Fruit fly (Drosophila melanogaster): ENCODE measurements around the gene CG2021.

DNA sequence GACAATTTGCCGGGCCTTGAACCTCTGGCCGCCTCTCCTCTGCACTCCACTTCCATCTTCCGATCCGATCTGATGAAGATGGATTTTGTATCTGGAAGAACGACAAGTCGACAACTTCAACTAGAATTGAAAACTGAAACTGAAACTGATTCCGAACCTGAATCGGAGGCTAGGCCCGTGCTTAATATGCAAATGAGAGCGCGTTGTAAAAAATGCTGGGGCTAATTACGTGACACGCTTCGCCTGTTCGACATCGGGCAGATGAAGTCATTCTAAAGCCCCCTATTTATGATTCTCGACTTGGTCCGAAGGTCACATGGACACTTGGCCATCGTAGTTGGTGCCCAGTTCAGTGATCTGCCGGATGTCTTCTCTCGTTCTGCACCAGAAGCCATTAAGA, 39.4 kb upstream of the CG2021 start:
- TF ChIP-seq Gug (GFP tag; IDR thresholded peaks at IDR 0.05) (no peak), CG34406 (GFP tag; optimal IDR thresholded peaks at IDR 0.05) (no peak), net (GFP tag; optimal IDR thresholded peaks at IDR 0.05) (no peak), Hr38 (GFP tag; optimal IDR thresholded peaks at IDR 0.05) (no peak), Lpt (GFP tag; optimal IDR thresholded peaks at IDR 0.05) (no peak), CG6276 (GFP tag; optimal IDR thresholded peaks at IDR 0.05) (no peak)

All from whole organism, prepupa.